Worm (Caenorhabditis elegans): ENCODE measurements around the gene act-2.

- TF ChIP-seq bed-1 (GFP tag; IDR thresholded peaks at IDR 0.05) (no peak), unc-62 (GFP tag; optimal IDR thresholded peaks at IDR 0.05) (no peak), sea-2 (GFP tag; IDR thresholded peaks at IDR 0.05) (no peak), mcd-1 (GFP tag; IDR thresholded peaks at IDR 0.05) (no peak), madf-10 (tag; optimal IDR thresholded peaks at IDR 0.05) (no peak), ets-4 (GFP tag; optimal IDR thresholded peaks at IDR 0.05) (no peak)
These were observed 47.0 kb upstream of the act-2 start, which contains the start of gene C06H2.2 for ce11 chrV:11124922-11125321.

All from whole organism, young adult.